Worm (Caenorhabditis elegans) whole organism, late embryonic: ENCODE measurements around the gene sahd-1.

Source experiments
- C08G9.2 ChIP-seq: sonication (generic microtip); optimal IDR thresholded peaks from 2 replicates; lab custom pipeline; 2016; ENCODE audit warnings: mild to moderate bottlenecking, missing genetic modification characterization, moderate library complexity, missing compliant biosample characterization
- K02D7.2 ChIP-seq: sonication (generic microtip); optimal IDR thresholded peaks from 2 replicates; lab custom pipeline; 2017; ENCODE audit warnings: mild to moderate bottlenecking, missing genetic modification characterization, missing compliant biosample characterization
- ahr-1 ChIP-seq: sonication (generic microtip); optimal IDR thresholded peaks from 2 replicates; lab custom pipeline; 2016; ENCODE audit warnings: missing genetic modification characterization, missing compliant biosample characterization
- ama-1 ChIP-seq: fragments of 150-350 bp; optimal IDR thresholded peaks from 2 replicates; lab custom pipeline; 2014
- ceh-48 ChIP-seq: sonication (generic microtip); optimal IDR thresholded peaks from 2 replicates; lab custom pipeline; 2016; ENCODE audit warnings: missing genetic modification characterization, inconsistent platforms, missing compliant biosample characterization
- dmd-4 ChIP-seq: sonication (generic microtip); optimal IDR thresholded peaks from 2 replicates; lab custom pipeline; 2016; ENCODE audit warnings: borderline replicate concordance, missing genetic modification characterization, missing compliant biosample characterization
- elt-4 ChIP-seq: sonication (generic microtip); optimal IDR thresholded peaks from 2 replicates; lab custom pipeline; 2016; ENCODE audit warnings: missing genetic modification characterization, missing compliant biosample characterization
- fkh-10 ChIP-seq: fragments of 150-350 bp; optimal IDR thresholded peaks from 2 replicates; lab custom pipeline; 2014; ENCODE audit warnings: missing biosample characterization, missing genetic modification reagents, missing genetic modification characterization
- lin-11 ChIP-seq: fragments of 200-800 bp; sonication (Bioruptor generic); optimal IDR thresholded peaks from 2 replicates; lab custom pipeline; 2018; ENCODE audit warnings: mild to moderate bottlenecking, missing genetic modification characterization, missing compliant biosample characterization
- mec-3 ChIP-seq: sonication (generic microtip); optimal IDR thresholded peaks from 2 replicates; lab custom pipeline; 2016; ENCODE audit warnings: borderline replicate concordance, missing genetic modification characterization, missing compliant biosample characterization
- pqm-1 ChIP-seq: sonication (generic microtip); optimal IDR thresholded peaks from 2 replicates; lab custom pipeline; 2016; ENCODE audit warnings: missing genetic modification characterization, missing compliant biosample characterization
- sox-4 ChIP-seq: sonication (generic microtip); optimal IDR thresholded peaks from 2 replicates; lab custom pipeline; 2017; ENCODE audit warnings: mild to moderate bottlenecking, missing genetic modification characterization, inconsistent platforms, missing compliant biosample characterization
- tbx-2 ChIP-seq: sonication (generic microtip); optimal IDR thresholded peaks from 2 replicates; lab custom pipeline; 2016; ENCODE audit warnings: missing genetic modification characterization, missing compliant biosample characterization
- ztf-16 ChIP-seq: sonication (generic microtip); optimal IDR thresholded peaks from 2 replicates; lab custom pipeline; 2017; ENCODE audit warnings: missing genetic modification characterization, missing compliant biosample characterization

ce11 chrII:5525297-5525696 is 10.6 kb upstream of the sahd-1 start, which contains the start of gene tbx-35:
- TF ChIP-seq ceh-48 (tag; lab: Kevin White, UChicago) = no peak
- no peak for TF ChIP-seq pqm-1
- no peak for TF ChIP-seq fkh-10 (GFP tag; lab: Kevin White, UChicago)
- no peak for TF ChIP-seq mec-3 (tag; lab: Kevin White, UChicago)
- no peak for TF ChIP-seq K02D7.2
- no peak for TF ChIP-seq tbx-2 (tag; lab: Kevin White, UChicago)
- no peak for TF ChIP-seq ztf-16 (tag; lab: Kevin White, UChicago)
- no peak for TF ChIP-seq ahr-1 (tag; lab: Kevin White, UChicago)
- TF ChIP-seq dmd-4 (tag; lab: Kevin White, UChicago) = no peak
- no peak for TF ChIP-seq lin-11
- no peak for TF ChIP-seq ama-1
- no peak for TF ChIP-seq sox-4 (tag; lab: Kevin White, UChicago)
- no peak for TF ChIP-seq C08G9.2
- TF ChIP-seq elt-4 (tag; lab: Kevin White, UChicago) = no peak
